Worm (Caenorhabditis elegans) whole organism, L1 larva: ENCODE results near the gene cpg-4.

Source experiments
- C16A3.4 ChIP-seq: fragments of 150-350 bp; optimal IDR thresholded peaks from 2 replicates; lab custom pipeline; 2014; ENCODE audit warnings: missing biosample characterization, missing genetic modification characterization
- C34B4.2 ChIP-seq: sonication (generic microtip); optimal IDR thresholded peaks from 2 replicates; lab custom pipeline; 2017; ENCODE audit warnings: mild to moderate bottlenecking, missing genetic modification characterization, missing compliant biosample characterization
- F16B12.6 ChIP-seq: fragments of 150-350 bp; optimal IDR thresholded peaks from 2 replicates; lab custom pipeline; 2014; ENCODE audit warnings: missing biosample characterization, missing genetic modification characterization
- Y116A8C.19 ChIP-seq: sonication (generic microtip); optimal IDR thresholded peaks from 2 replicates; lab custom pipeline; 2016; ENCODE audit warnings: missing compliant biosample characterization, missing genetic modification characterization, borderline replicate concordance
- aly-2 ChIP-seq: fragments of 150-350 bp; optimal IDR thresholded peaks from 2 replicates; lab custom pipeline; 2014; ENCODE audit warnings: missing biosample characterization, missing genetic modification characterization
- ama-1 ChIP-seq: fragments of 150-350 bp; optimal IDR thresholded peaks from 2 replicates; lab custom pipeline; 2014
- blmp-1 ChIP-seq: fragments of 150-350 bp; optimal IDR thresholded peaks from 2 replicates; lab custom pipeline; 2014; ENCODE audit warnings: missing biosample characterization, missing genetic modification characterization
- ces-1 ChIP-seq: fragments of 150-350 bp; optimal IDR thresholded peaks from 2 replicates; lab custom pipeline; 2014; ENCODE audit warnings: missing biosample characterization, missing genetic modification reagents, missing genetic modification characterization
- dpl-1 ChIP-seq, 3 experiments: fragments of 150-350 bp in 2 of 3; sonication (generic microtip) in 1 of 3; optimal IDR thresholded peaks; 2 replicates each; lab custom pipeline; 2014 to 2017; ENCODE audit warnings: missing biosample characterization in 3 of 3, missing genetic modification characterization in 3 of 3, missing genetic modification reagents in 3 of 3
- efl-1 ChIP-seq, 4 experiments: fragments of 150-350 bp; optimal IDR thresholded peaks in 3 of 4; peaks in 1 of 4; 1 replicate in 1 of 4; 2 replicates in 3 of 4; lab custom pipeline; 2014; ENCODE audit warnings: missing biosample characterization in 2 of 4, missing genetic modification characterization in 2 of 4, missing genetic modification reagents in 2 of 4
- egl-13 ChIP-seq: sonication (generic microtip); optimal IDR thresholded peaks from 2 replicates; lab custom pipeline; 2016; ENCODE audit warnings: missing genotype, missing genetic modification reagents, missing genetic modification characterization, missing compliant biosample characterization
- elt-2 ChIP-seq: sonication (generic microtip); optimal IDR thresholded peaks from 2 replicates; lab custom pipeline; 2016; ENCODE audit warnings: missing genetic modification characterization, mild to moderate bottlenecking, inconsistent platforms, missing compliant biosample characterization, missing genetic modification reagents
- elt-3 ChIP-seq, 6 experiments: fragments of 150-350 bp in 1 of 6; sonication (generic microtip); optimal IDR thresholded peaks; 2 replicates each; lab custom pipeline; 2017 to 2018; ENCODE audit warnings: missing biosample characterization in 6 of 6, missing genetic modification characterization in 6 of 6, inconsistent platforms in 1 of 6
- ets-5 ChIP-seq: fragments of 200-800 bp; sonication (Bioruptor generic); IDR thresholded peaks from 2 replicates; pipeline ENCODE4 v1.3.6; 2022; ENCODE audit warnings: missing genetic modification characterization, missing compliant biosample characterization
- fkh-10 ChIP-seq: sonication (generic microtip); optimal IDR thresholded peaks from 2 replicates; lab custom pipeline; 2017; ENCODE audit warnings: missing biosample characterization, missing genetic modification reagents, missing genetic modification characterization
- fkh-4 ChIP-seq: sonication (generic microtip); optimal IDR thresholded peaks from 2 replicates; lab custom pipeline; 2016; ENCODE audit warnings: missing compliant biosample characterization, missing genetic modification characterization, borderline replicate concordance
- fkh-8 ChIP-seq: sonication (generic microtip); optimal IDR thresholded peaks from 2 replicates; lab custom pipeline; 2016; ENCODE audit warnings: mild to moderate bottlenecking, missing genetic modification characterization, missing compliant biosample characterization
- hlh-17 ChIP-seq: fragments of 200-800 bp; sonication (Bioruptor generic); optimal IDR thresholded peaks from 2 replicates; lab custom pipeline; 2018; ENCODE audit warnings: missing genetic modification characterization, mild to moderate bottlenecking, missing compliant biosample characterization, moderate library complexity, borderline replicate concordance
- hpl-2 ChIP-seq: fragments of 150-350 bp; optimal IDR thresholded peaks from 2 replicates; lab custom pipeline; 2014; ENCODE audit warnings: missing biosample characterization, missing genetic modification reagents, missing genetic modification characterization
- lin-13 ChIP-seq: fragments of 150-350 bp; optimal IDR thresholded peaks from 2 replicates; lab custom pipeline; 2014; ENCODE audit warnings: missing biosample characterization, missing genetic modification reagents, missing genetic modification characterization
- lin-14 ChIP-seq: fragments of 200-800 bp; sonication (Bioruptor generic); optimal IDR thresholded peaks from 2 replicates; lab custom pipeline; 2018; ENCODE audit warnings: mild to moderate bottlenecking, missing genetic modification characterization, moderate library complexity, missing compliant biosample characterization
- lin-15B ChIP-seq: fragments of 150-350 bp; sonication (generic microtip); optimal IDR thresholded peaks from 3 replicates; lab custom pipeline; 2014; ENCODE audit warnings: missing biosample characterization, missing genetic modification characterization
- lin-35 ChIP-seq, 2 experiments: fragments of 150-350 bp; optimal IDR thresholded peaks; 2 replicates each; lab custom pipeline; 2014; ENCODE audit warnings: missing biosample characterization in 2 of 2, missing genetic modification characterization in 2 of 2, missing genetic modification reagents in 2 of 2
- mab-9 ChIP-seq: fragments of 200-800 bp; sonication (Bioruptor generic); IDR thresholded peaks from 2 replicates; pipeline ENCODE4 v1.3.6; 2022; ENCODE audit warnings: missing genetic modification reagents, missing genetic modification characterization, missing compliant biosample characterization
- mep-1 ChIP-seq: fragments of 150-350 bp; optimal IDR thresholded peaks from 2 replicates; lab custom pipeline; 2014; ENCODE audit warnings: missing biosample characterization, missing genetic modification characterization
- nhr-19 ChIP-seq: fragments of 200-800 bp; sonication (Bioruptor generic); conservative IDR thresholded peaks from 2 replicates; pipeline ENCODE4 v1.3.6; 2022; ENCODE audit warnings: missing genetic modification characterization, missing compliant biosample characterization
- nhr-20 ChIP-seq: sonication (generic microtip); optimal IDR thresholded peaks from 2 replicates; lab custom pipeline; 2016; ENCODE audit warnings: mild to moderate bottlenecking, missing genetic modification characterization, missing compliant biosample characterization
- nhr-237 ChIP-seq: fragments of 150-350 bp; optimal IDR thresholded peaks from 2 replicates; lab custom pipeline; 2014; ENCODE audit warnings: missing biosample characterization, missing genetic modification characterization
- nhr-47 ChIP-seq: sonication (generic microtip); optimal IDR thresholded peaks from 2 replicates; lab custom pipeline; 2016; ENCODE audit warnings: mild to moderate bottlenecking, missing genetic modification characterization, moderate library complexity, missing compliant biosample characterization
- nhr-71 ChIP-seq: sonication (generic microtip); optimal IDR thresholded peaks from 2 replicates; lab custom pipeline; 2016; ENCODE audit warnings: mild to moderate bottlenecking, missing genetic modification characterization, moderate library complexity, missing compliant biosample characterization
- nhr-77 ChIP-seq: fragments of 150-350 bp; optimal IDR thresholded peaks from 2 replicates; lab custom pipeline; 2014; ENCODE audit warnings: missing biosample characterization, missing genetic modification characterization
- nhr-90 ChIP-seq: sonication (generic microtip); optimal IDR thresholded peaks from 2 replicates; lab custom pipeline; 2016; ENCODE audit warnings: mild to moderate bottlenecking, missing genetic modification characterization, missing compliant biosample characterization; ENCODE audit not compliant: poor library complexity
- pag-3 ChIP-seq: sonication (generic microtip); optimal IDR thresholded peaks from 2 replicates; lab custom pipeline; 2017; ENCODE audit warnings: missing genetic modification characterization, mild to moderate bottlenecking, missing compliant biosample characterization, antibody characterized with exemption, borderline replicate concordance; ENCODE audit not compliant: insufficient read depth
- pqm-1 ChIP-seq: sonication (generic microtip); optimal IDR thresholded peaks from 3 replicates; lab custom pipeline; 2017; ENCODE audit warnings: missing biosample characterization, missing genetic modification characterization
- skn-1 ChIP-seq: fragments of 150-350 bp; optimal IDR thresholded peaks from 2 replicates; lab custom pipeline; 2014; ENCODE audit warnings: missing biosample characterization, missing genetic modification characterization
- snpc-4 ChIP-seq: fragments of 150-350 bp; optimal IDR thresholded peaks from 2 replicates; lab custom pipeline; 2014; ENCODE audit warnings: missing biosample characterization, missing genetic modification characterization
- sox-4 ChIP-seq: sonication (generic microtip); optimal IDR thresholded peaks from 2 replicates; lab custom pipeline; 2016; ENCODE audit warnings: missing genetic modification characterization, missing compliant biosample characterization
- sptf-1 ChIP-seq: fragments of 150-350 bp; optimal IDR thresholded peaks from 2 replicates; lab custom pipeline; 2014; ENCODE audit warnings: missing biosample characterization, missing genetic modification characterization
- swsn-7 ChIP-seq: sonication (generic microtip); optimal IDR thresholded peaks from 2 replicates; lab custom pipeline; 2016; ENCODE audit warnings: missing genetic modification characterization, missing compliant biosample characterization
- tlp-1 ChIP-seq: fragments of 150-350 bp; optimal IDR thresholded peaks from 2 replicates; lab custom pipeline; 2014; ENCODE audit warnings: missing biosample characterization, missing genetic modification characterization
- unc-30 ChIP-seq: sonication (generic microtip); optimal IDR thresholded peaks from 2 replicates; lab custom pipeline; 2017; ENCODE audit warnings: missing biosample characterization, missing genetic modification characterization
- unc-98 ChIP-seq: fragments of 200-800 bp; sonication (Bioruptor generic); IDR thresholded peaks from 2 replicates; pipeline ENCODE4 v1.3.6; 2022; ENCODE audit warnings: missing genetic modification characterization, missing compliant biosample characterization
- vab-15 ChIP-seq: sonication (generic microtip); optimal IDR thresholded peaks from 2 replicates; lab custom pipeline; 2017; ENCODE audit warnings: missing genotype, mild to moderate bottlenecking, missing genetic modification characterization, missing compliant biosample characterization
- ztf-4 ChIP-seq: fragments of 150-350 bp; optimal IDR thresholded peaks from 2 replicates; lab custom pipeline; 2014; ENCODE audit warnings: missing biosample characterization, missing genetic modification characterization

cpg-4 gene

ce11 chrV:6017630-6018029 is 21.4 kb downstream of the cpg-4 start, which contains the start of the genes rpt-2 and aps-1 (continued):
- TF ChIP-seq nhr-237 (tag; lab: Kevin White, UChicago) (peak; percentile 43), pqm-1 (tag; lab: Kevin White, UChicago) (no peak), pag-3 (tag; lab: Kevin White, UChicago) (peak; percentile 46), elt-3 (tag; optimal IDR thresholded peaks at IDR 0.05; lab: Kevin White, UChicago) (peak in 2 of 6 experiments; percentile 64 to 87), aly-2 (peak; percentile 75), dpl-1 (GFP tag; optimal IDR thresholded peaks at IDR 0.05; lab: Kevin White, UChicago) (peak; percentile 76 to 85 (median 83)), hlh-17 (GFP tag; lab: Kevin White, UChicago) (no peak), sox-4 (tag; lab: Kevin White, UChicago) (peak; percentile 63), nhr-77 (peak; percentile 75), lin-15B (tag; lab: Kevin White, UChicago) (peak; percentile 96), unc-98 (GFP tag; lab: Robert Waterston, UW) (no peak), lin-35 (GFP tag; optimal IDR thresholded peaks at IDR 0.05; lab: Kevin White, UChicago) (peak; percentile 86 to 91), skn-1 (peak; percentile 100), ztf-4 (tag; lab: Kevin White, UChicago) (peak; percentile 40), nhr-47 (tag; lab: Kevin White, UChicago) (peak; percentile 90), vab-15 (tag; lab: Kevin White, UChicago) (no peak), ets-5 (GFP tag; lab: Robert Waterston, UW) (no peak), F16B12.6 (tag; lab: Kevin White, UChicago) (peak; percentile 45), sptf-1 (tag; lab: Kevin White, UChicago) (no peak), nhr-20 (peak; percentile 92), unc-30 (tag; lab: Kevin White, UChicago) (no peak), mab-9 (GFP tag; lab: Robert Waterston, UW) (no peak), efl-1 (optimal IDR thresholded peaks at IDR 0.05; lab: Kevin White, UChicago) (peak; percentile 87), efl-1 (GFP tag; optimal IDR thresholded peaks at IDR 0.05 in 1 of 2; lab: Kevin White, UChicago) (peak; percentile 83 to 98), snpc-4 (peak; percentile 82), tlp-1 (tag; lab: Kevin White, UChicago) (no peak), C34B4.2 (no peak), lin-14 (GFP tag; lab: Kevin White, UChicago) (peak; percentile 89), hpl-2 (GFP tag; lab: Kevin White, UChicago) (peak; percentile 47), ces-1 (GFP tag; lab: Kevin White, UChicago) (no peak), nhr-90 (peak; percentile 87), ama-1 (lab: Kevin White, UChicago) (peak; percentile 60), nhr-19 (peak; percentile 85), blmp-1 (peak; percentile 85), mep-1 (tag; lab: Kevin White, UChicago) (peak; percentile 96), fkh-10 (GFP tag; lab: Kevin White, UChicago) (peak; percentile 75), fkh-4 (tag; lab: Kevin White, UChicago) (no peak), elt-2 (tag; lab: Kevin White, UChicago) (peak; percentile 15), swsn-7 (peak; percentile 87), C16A3.4 (peak; percentile 94), lin-13 (peak; percentile 81), egl-13 (tag; lab: Kevin White, UChicago) (peak; percentile 70)
- TF ChIP-seq, all 84 proteins: peak for 52

- TF ChIP-seq fkh-8 (no peak), elt-2 (tag; lab: Kevin White, UChicago) (peak; percentile 13), Y116A8C.19 (no peak), nhr-71 (peak; percentile 16), ama-1 (lab: Kevin White, UChicago) (peak; percentile 85)
- TF ChIP-seq, all 84 proteins: peak for 3
Observed at ce11 chrV:6018944-6019450, 22.8 kb downstream of the cpg-4 start, which contains the start of gene picc-1. Gene picc-1 (plus strand): TSS chrV:6018994.
